Fruit fly (Drosophila melanogaster) whole organism, wandering third instar larva: ENCODE measurements around the gene Jon99Ciii.
A peak's percentile ranks its signal among the peaks of the same experiment; 100 is the strongest.

Source experiments
- Abd-B ChIP-seq: fragments of >200 bp; optimal IDR thresholded peaks from 2 replicates; lab custom pipeline; 2017; ENCODE audit warnings: missing biosample characterization, missing genetic modification characterization
- CG32264 ChIP-seq: fragments of 200-800 bp; sonication (Bioruptor generic); optimal IDR thresholded peaks from 2 replicates; lab custom pipeline; 2016; ENCODE audit warnings: missing biosample characterization, missing genetic modification characterization
- CG9705 ChIP-seq: fragments of 200-800 bp; sonication (Bioruptor generic); optimal IDR thresholded peaks from 2 replicates; lab custom pipeline; 2018; ENCODE audit warnings: missing biosample characterization, mild to moderate bottlenecking, missing genetic modification characterization
- CrebA ChIP-seq: fragments of 200-800 bp; sonication (Bioruptor generic); optimal IDR thresholded peaks from 2 replicates; lab custom pipeline; 2016; ENCODE audit warnings: missing biosample characterization, mild to moderate bottlenecking, missing genetic modification characterization, borderline replicate concordance
- Dif ChIP-seq: fragments of 200-275, 200-300 bp; sonication (Bioruptor generic); optimal IDR thresholded peaks from 2 replicates; lab custom pipeline; 2018; ENCODE audit warnings: missing biosample characterization, missing genetic modification characterization; ENCODE audit not compliant: partially characterized antibody
- HLH106 ChIP-seq: fragments of 200-800 bp; optimal IDR thresholded peaks from 3 replicates; lab custom pipeline; 2019; ENCODE audit warnings: missing biosample characterization, mild to moderate bottlenecking, missing genetic modification characterization, moderate library complexity
- Hnf4 ChIP-seq: fragments of 200-800 bp; sonication (Bioruptor generic); optimal IDR thresholded peaks from 2 replicates; lab custom pipeline; 2016; ENCODE audit warnings: missing biosample characterization, mild to moderate bottlenecking, missing genetic modification characterization
- Hr83 ChIP-seq: fragments of 200-300 bp; sonication (Bioruptor generic); optimal IDR thresholded peaks from 2 replicates; lab custom pipeline; 2016; ENCODE audit warnings: missing biosample characterization, mild to moderate bottlenecking, missing genetic modification characterization, moderate library complexity; ENCODE audit not compliant: poor library complexity, severe bottlenecking
- Jra ChIP-seq: sonication (Bioruptor generic); optimal IDR thresholded peaks from 2 replicates; lab custom pipeline; 2016; ENCODE audit warnings: missing biosample characterization, missing genetic modification characterization
- Mio ChIP-seq: sonication (Bioruptor generic); optimal IDR thresholded peaks from 2 replicates; lab custom pipeline; 2016; ENCODE audit warnings: missing biosample characterization, missing genetic modification characterization
- N ChIP-seq: fragments of >200 bp; optimal IDR thresholded peaks from 2 replicates; lab custom pipeline; 2018; ENCODE audit warnings: missing biosample characterization, missing external identifiers, missing genetic modification characterization
- OdsH ChIP-seq: fragments of 200-800 bp; sonication (Bioruptor generic); optimal IDR thresholded peaks from 2 replicates; lab custom pipeline; 2016; ENCODE audit warnings: missing biosample characterization, mild to moderate bottlenecking, missing genetic modification characterization
- Rel ChIP-seq, 2 experiments: fragments of 200-800 bp; sonication (Bioruptor generic) in 1 of 2; optimal IDR thresholded peaks; 2 replicates in 1 of 2; 3 replicates in 1 of 2; lab custom pipeline; 2016 to 2019; ENCODE audit warnings: mild to moderate bottlenecking in 2 of 2, missing biosample characterization in 2 of 2, missing genetic modification characterization in 2 of 2, moderate library complexity in 1 of 2
- Sp1 ChIP-seq: fragments of 200-800 bp; sonication (Bioruptor generic); optimal IDR thresholded peaks from 3 replicates; lab custom pipeline; 2019; ENCODE audit warnings: missing biosample characterization, mild to moderate bottlenecking, missing genetic modification characterization, moderate library complexity
- Vsx2 ChIP-seq: fragments of 200-300, 225-300 bp; sonication (Bioruptor generic); optimal IDR thresholded peaks from 2 replicates; lab custom pipeline; 2018; ENCODE audit warnings: missing biosample characterization, missing genetic modification characterization; ENCODE audit not compliant: partially characterized antibody
- brk ChIP-seq: fragments of 200-800 bp; sonication (Bioruptor generic); optimal IDR thresholded peaks from 2 replicates; lab custom pipeline; 2016; ENCODE audit warnings: missing biosample characterization, mild to moderate bottlenecking, missing genetic modification characterization
- dl ChIP-seq, 2 experiments: fragments of 175-275, 200-275 bp in 1 of 2; fragments of 200-275 bp in 1 of 2; sonication (Bioruptor generic); optimal IDR thresholded peaks; lab custom pipeline; 2018; ENCODE audit warnings: mild to moderate bottlenecking in 2 of 2, missing biosample characterization in 2 of 2, missing genetic modification characterization in 2 of 2, moderate library complexity in 2 of 2; ENCODE audit not compliant: partially characterized antibody in 2 of 2, insufficient read depth in 1 of 2
- dmrt93B ChIP-seq: fragments of 200-800 bp; sonication (Bioruptor generic); optimal IDR thresholded peaks from 2 replicates; lab custom pipeline; 2018; ENCODE audit warnings: missing biosample characterization, mild to moderate bottlenecking, missing genetic modification characterization
- dsf ChIP-seq: sonication (Bioruptor generic); optimal IDR thresholded peaks from 2 replicates; lab custom pipeline; 2016; ENCODE audit warnings: missing biosample characterization, missing genetic modification characterization, borderline replicate concordance
- ey ChIP-seq: fragments of 200-800 bp; sonication (Bioruptor generic); optimal IDR thresholded peaks from 2 replicates; lab custom pipeline; 2016; ENCODE audit warnings: missing biosample characterization, missing genetic modification characterization
- jim ChIP-seq: fragments of 175-275, 200-325 bp; sonication (Bioruptor generic); optimal IDR thresholded peaks from 2 replicates; lab custom pipeline; 2016; ENCODE audit warnings: missing biosample characterization, mild to moderate bottlenecking, missing genetic modification characterization
- pan ChIP-seq: fragments of >200 bp; optimal IDR thresholded peaks from 2 replicates; lab custom pipeline; 2017
- tai ChIP-seq: sonication (Bioruptor generic); optimal IDR thresholded peaks from 2 replicates; lab custom pipeline; 2016; ENCODE audit warnings: missing biosample characterization, missing genetic modification characterization
- usp ChIP-seq: fragments of >200 bp; optimal IDR thresholded peaks from 2 replicates; lab custom pipeline; 2017; ENCODE audit warnings: missing biosample characterization, missing genetic modification characterization

Gene Jon99Ciii

DNA sequence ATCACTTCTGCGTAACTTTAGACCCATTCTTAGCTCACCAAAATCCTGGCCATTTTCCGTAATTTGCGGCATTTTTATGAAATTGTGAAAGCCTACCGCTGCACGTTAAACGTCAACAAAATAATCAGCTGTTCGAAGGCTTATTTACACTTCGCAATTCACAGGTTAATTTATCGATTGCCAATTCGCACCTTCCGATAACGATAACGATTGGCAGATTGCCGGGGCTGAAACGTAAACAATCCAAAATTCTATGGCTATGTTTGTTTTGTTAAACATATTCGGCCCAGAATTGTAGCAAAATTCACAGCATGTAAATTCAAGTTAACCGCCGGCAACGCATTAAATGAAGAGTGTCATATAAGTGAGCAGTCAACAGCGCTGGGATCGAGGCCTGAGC lies 13.7 kb downstream of the Jon99Ciii start, which contains the start of the genes eIF2Balpha and Vps13B:
TSS of gene eIF2Balpha (minus strand) at position 133 of the 400 bp plus-strand sequence.
TSS of gene Vps13B (plus strand) at position 223 of the 400 bp plus-strand sequence.
- no peak for TF ChIP-seq ey (GFP tag; lab: Kevin White, UChicago)
- TF ChIP-seq Dif (GFP tag; lab: Kevin White, UChicago) = peak; percentile 100
- no peak for TF ChIP-seq Hnf4 (GFP tag; lab: Kevin White, UChicago)
- TF ChIP-seq Vsx2 (GFP tag; lab: Kevin White, UChicago) = peak; percentile 100
- no peak for TF ChIP-seq OdsH (GFP tag; lab: Kevin White, UChicago)
- no peak for TF ChIP-seq CG32264 (GFP tag; lab: Kevin White, UChicago)
- TF ChIP-seq dl (GFP tag; optimal IDR thresholded peaks at IDR 0.05; lab: Kevin White, UChicago; ENCODE audit: insufficient read depth in 1 of 2, partially characterized antibody in 2 of 2) = peak; percentile 95 to 96
- TF ChIP-seq, all 38 proteins: peak for 3

DNA sequence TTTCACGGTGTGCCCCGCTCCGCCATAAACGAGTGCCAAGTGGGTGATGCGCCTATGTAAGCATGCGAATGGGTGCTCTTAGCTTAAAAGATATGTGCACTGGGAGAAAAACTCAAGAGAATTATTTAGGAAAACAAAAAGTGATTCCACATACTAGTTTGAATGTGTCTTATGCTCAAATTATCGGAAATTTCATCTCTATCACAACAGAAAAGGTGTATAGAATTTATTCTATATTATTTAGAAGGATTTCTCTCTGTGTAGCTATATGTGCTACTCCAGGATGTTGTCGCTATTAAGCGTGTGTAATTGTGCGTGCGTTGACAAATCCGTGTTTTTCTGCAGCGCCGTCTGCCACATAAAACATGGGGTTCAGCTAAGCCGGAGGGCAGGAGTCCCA lies 37.3 kb downstream of the Jon99Ciii start:
- TF ChIP-seq N (GFP tag; lab: Kevin White, UChicago) (no peak), Rel (GFP tag; optimal IDR thresholded peaks at IDR 0.05; lab: Kevin White, UChicago) (no peak), Rel (tag; optimal IDR thresholded peaks at IDR 0.05; lab: Kevin White, UChicago) (no peak), jim (no peak), Dif (GFP tag; lab: Kevin White, UChicago) (no peak), OdsH (GFP tag; lab: Kevin White, UChicago) (no peak), Mio (GFP tag; lab: Kevin White, UChicago) (no peak), dsf (GFP tag; lab: Kevin White, UChicago) (no peak), Abd-B (GFP tag; lab: Kevin White, UChicago) (no peak), dmrt93B (GFP tag; lab: Kevin White, UChicago) (no peak), dl (GFP tag; optimal IDR thresholded peaks at IDR 0.05; lab: Kevin White, UChicago; ENCODE audit: insufficient read depth in 1 of 2, partially characterized antibody in 2 of 2) (no peak), CrebA (GFP tag; lab: Kevin White, UChicago) (no peak), Vsx2 (GFP tag; lab: Kevin White, UChicago) (no peak), HLH106 (tag; lab: Kevin White, UChicago) (no peak), Sp1 (GFP tag; lab: Kevin White, UChicago) (no peak)

DNA sequence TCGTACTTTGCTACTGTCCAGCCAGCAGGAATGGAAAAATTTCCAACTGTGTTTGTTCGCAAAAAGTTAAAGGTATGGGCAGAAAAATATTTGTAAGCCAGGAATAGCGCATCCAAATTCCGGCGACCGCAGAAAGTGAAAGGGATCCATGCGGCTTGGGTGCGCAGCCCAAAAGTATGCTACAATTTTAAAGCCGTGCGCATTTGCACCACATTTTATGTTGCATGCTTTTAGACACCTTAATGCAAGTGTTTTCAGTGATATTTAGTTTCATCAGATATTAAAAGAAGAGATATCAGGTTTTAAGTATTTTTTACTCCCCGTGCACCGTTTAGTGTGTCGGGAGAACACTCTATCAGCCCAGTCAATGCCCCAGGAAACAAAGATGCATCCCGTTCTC lies 41.1 kb downstream of the Jon99Ciii start:
- TF ChIP-seq CG9705 = no peak
- TF ChIP-seq brk = no peak
- no peak for TF ChIP-seq HLH106 (tag; lab: Kevin White, UChicago)
- no peak for TF ChIP-seq Dif (GFP tag; lab: Kevin White, UChicago)
- no peak for TF ChIP-seq Hr83 (GFP tag; lab: Kevin White, UChicago)
- TF ChIP-seq usp = no peak
- no peak for TF ChIP-seq pan (lab: Kevin White, UChicago)

DNA sequence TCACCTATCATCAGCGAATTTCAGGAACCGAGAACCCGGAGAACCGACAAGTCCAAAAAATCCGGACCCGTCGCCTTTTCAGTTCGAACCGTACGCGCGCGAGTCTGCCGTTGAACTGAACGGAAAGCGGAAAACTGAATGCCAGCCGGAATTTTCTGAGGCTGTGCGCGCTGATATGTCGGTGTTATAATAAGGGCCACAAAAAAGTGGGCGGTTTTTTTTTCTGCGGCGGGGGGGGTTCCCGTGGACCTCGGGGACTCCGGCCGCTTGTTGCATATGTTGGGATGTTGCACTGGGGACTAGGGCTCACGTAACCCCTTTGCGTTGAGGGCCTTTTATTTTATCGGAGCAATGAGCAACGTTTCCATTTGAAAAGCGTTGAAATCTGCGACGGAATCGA lies 47.3 kb downstream of the Jon99Ciii start, which contains the start of gene TkR99D:
TSS of gene TkR99D (minus strand) at position 101 of the 400 bp plus-strand sequence.
- no peak for TF ChIP-seq tai
- no peak for TF ChIP-seq Jra (GFP tag; lab: Kevin White, UChicago)
- TF ChIP-seq Vsx2 (GFP tag; lab: Kevin White, UChicago) = no peak
